Fruit fly (Drosophila melanogaster): ENCODE data around the gene CG3407.

dm6 chr2L:3825413-3825812 is 12.2 kb upstream of the CG3407 start, which contains the start of gene slp1:
- TF ChIP-seq Sin3A (optimal IDR thresholded peaks at IDR 0.05) (no peak), Myc (optimal IDR thresholded peaks at IDR 0.05) (no peak), h (optimal IDR thresholded peaks at IDR 0.05) (no peak), ttk (optimal IDR thresholded peaks at IDR 0.05) (no peak), psq (optimal IDR thresholded peaks at IDR 0.05) (no peak), insv (optimal IDR thresholded peaks at IDR 0.05) (no peak)

All from Kc167 (cell line).